Fruit fly (Drosophila melanogaster) whole organism, embryonic: ENCODE data around the gene CG32052.

ENCODE experiments used
- Abd-B ChIP-seq: fragments of 200-800 bp; sonication (Bioruptor generic); optimal IDR thresholded peaks from 2 replicates; lab custom pipeline; 2018; ENCODE audit warnings: missing biosample characterization, mild to moderate bottlenecking, missing genetic modification characterization, moderate library complexity
- Atf3 ChIP-seq: fragments of 200-800 bp; sonication (Bioruptor generic); optimal IDR thresholded peaks from 3 replicates; lab custom pipeline; 2016; ENCODE audit warnings: missing biosample characterization, missing genetic modification characterization
- Awh ChIP-seq: fragments of 200-800 bp; sonication (Bioruptor generic); IDR thresholded peaks from 2 replicates; pipeline ENCODE4, ENCODE4 v1.3.6; 2022; ENCODE audit warnings: missing biosample characterization, missing genetic modification characterization
- Bteb2 ChIP-seq: fragments of 200-800 bp; sonication (Bioruptor generic); optimal IDR thresholded peaks from 2 replicates; lab custom pipeline; 2016; ENCODE audit warnings: missing biosample characterization, missing genetic modification characterization
- C15 ChIP-seq: fragments of 200-800 bp; sonication (Bioruptor generic); IDR thresholded peaks from 3 replicates; pipeline ENCODE4 v1.3.6; 2022; ENCODE audit warnings: missing biosample characterization, missing genetic modification characterization
- CG12104 ChIP-seq: fragments of 200-800 bp; sonication (Bioruptor generic); optimal IDR thresholded peaks from 3 replicates; lab custom pipeline; 2016; ENCODE audit warnings: missing biosample characterization, missing genetic modification characterization
- CG13296 ChIP-seq: fragments of 200-800 bp; sonication (Bioruptor generic); optimal IDR thresholded peaks from 3 replicates; lab custom pipeline; 2018; ENCODE audit warnings: missing biosample characterization, mild to moderate bottlenecking, missing genetic modification characterization
- CG13624 ChIP-seq: fragments of 200-800 bp; sonication (Bioruptor generic); optimal IDR thresholded peaks from 2 replicates; lab custom pipeline; 2016; ENCODE audit warnings: missing biosample characterization, missing genetic modification characterization
- CG14667 ChIP-seq: fragments of 200-800 bp; sonication (Bioruptor generic); IDR thresholded peaks from 2 replicates; pipeline ENCODE4 v1.3.6; 2022; ENCODE audit warnings: missing biosample characterization, missing genetic modification characterization
- CG15269 ChIP-seq: fragments of 200-800 bp; sonication (Bioruptor generic); optimal IDR thresholded peaks from 2 replicates; lab custom pipeline; 2018; ENCODE audit warnings: missing biosample characterization, mild to moderate bottlenecking, missing genetic modification characterization, moderate library complexity
- CG15479 ChIP-seq: fragments of 200-800 bp; sonication (Bioruptor generic); optimal IDR thresholded peaks from 3 replicates; lab custom pipeline; 2019; ENCODE audit warnings: missing biosample characterization, mild to moderate bottlenecking, missing genetic modification characterization, moderate library complexity
- CG16863 ChIP-seq: fragments of 200-800 bp; sonication (Bioruptor generic); optimal IDR thresholded peaks from 3 replicates; lab custom pipeline; 2016; ENCODE audit warnings: missing biosample characterization, missing genetic modification characterization
- CG17359 ChIP-seq: fragments of 200-800 bp; sonication (Bioruptor generic); optimal IDR thresholded peaks from 3 replicates; lab custom pipeline; 2018; ENCODE audit warnings: missing biosample characterization, mild to moderate bottlenecking, missing genetic modification characterization, moderate library complexity
- CG17912 ChIP-seq: fragments of 200-800 bp; sonication (Bioruptor generic); optimal IDR thresholded peaks from 2 replicates; lab custom pipeline; 2018; ENCODE audit warnings: missing biosample characterization, mild to moderate bottlenecking, missing genetic modification characterization
- CG2116 ChIP-seq: fragments of 200-800 bp; sonication (Bioruptor generic); optimal IDR thresholded peaks from 3 replicates; lab custom pipeline; 2018; ENCODE audit warnings: missing biosample characterization, mild to moderate bottlenecking, missing genetic modification characterization
- CG30403 ChIP-seq: fragments of 200-800 bp; sonication (Bioruptor generic); optimal IDR thresholded peaks from 3 replicates; lab custom pipeline; 2016; ENCODE audit warnings: missing biosample characterization, missing genetic modification characterization
- CG33213 ChIP-seq: fragments of 200-800 bp; sonication (Bioruptor generic); optimal IDR thresholded peaks from 3 replicates; lab custom pipeline; 2016; ENCODE audit warnings: missing biosample characterization, missing genetic modification characterization
- CG7271 ChIP-seq: fragments of 200-800 bp; sonication (Bioruptor generic); optimal IDR thresholded peaks from 2 replicates; lab custom pipeline; 2018; ENCODE audit warnings: missing biosample characterization, mild to moderate bottlenecking, missing genetic modification characterization, moderate library complexity
- CG8290 ChIP-seq, 3 experiments: fragments of 200-800 bp; sonication (Bioruptor generic); optimal IDR thresholded peaks; 2 replicates each; lab custom pipeline; 2016 to 2019; ENCODE audit warnings: missing biosample characterization in 3 of 3, missing genetic modification characterization in 3 of 3, mild to moderate bottlenecking in 2 of 3, moderate library complexity in 1 of 3
- CoRest ChIP-seq: fragments of 200-800 bp; sonication (Bioruptor generic); optimal IDR thresholded peaks from 3 replicates; lab custom pipeline; 2018; ENCODE audit warnings: missing biosample characterization, mild to moderate bottlenecking, missing genetic modification characterization, moderate library complexity
- Dip2 ChIP-seq: fragments of 200-800 bp; sonication (Bioruptor generic); IDR thresholded peaks from 2 replicates; pipeline ENCODE4 v1.3.6; 2022; ENCODE audit warnings: missing biosample characterization, missing genetic modification characterization
- ERR ChIP-seq: fragments of 200-800 bp; sonication (Bioruptor generic); optimal IDR thresholded peaks from 2 replicates; lab custom pipeline; 2016; ENCODE audit warnings: missing biosample characterization, missing genetic modification characterization
- Fer1 ChIP-seq: fragments of 200-800 bp; sonication (Bioruptor generic); optimal IDR thresholded peaks from 2 replicates; lab custom pipeline; 2017; ENCODE audit warnings: missing biosample characterization, mild to moderate bottlenecking, missing genetic modification characterization
- HmgZ ChIP-seq: fragments of 200-800 bp; sonication (Bioruptor generic); optimal IDR thresholded peaks from 2 replicates; lab custom pipeline; 2018; ENCODE audit warnings: missing biosample characterization, mild to moderate bottlenecking, missing genetic modification characterization
- Hr3 ChIP-seq: fragments of 200-800 bp; sonication (Bioruptor generic); optimal IDR thresholded peaks from 3 replicates; lab custom pipeline; 2016; ENCODE audit warnings: missing biosample characterization, missing genetic modification characterization
- Lim3 ChIP-seq: fragments of 200-800 bp; sonication (Bioruptor generic); IDR thresholded peaks from 2 replicates; pipeline ENCODE4 v1.3.6; 2022; ENCODE audit warnings: missing biosample characterization, missing genetic modification characterization
- MTF-1 ChIP-seq: fragments of 200-800 bp; sonication (Bioruptor generic); optimal IDR thresholded peaks from 2 replicates; lab custom pipeline; 2018; ENCODE audit warnings: missing biosample characterization, mild to moderate bottlenecking, missing genetic modification characterization, borderline replicate concordance
- Meics ChIP-seq: fragments of 200-800 bp; sonication (Bioruptor generic); optimal IDR thresholded peaks from 2 replicates; lab custom pipeline; 2017; ENCODE audit warnings: missing biosample characterization, mild to moderate bottlenecking, missing genetic modification characterization
- Nf-YB ChIP-seq: fragments of 200-800 bp; sonication (Bioruptor generic); optimal IDR thresholded peaks from 3 replicates; lab custom pipeline; 2019; ENCODE audit warnings: missing biosample characterization, mild to moderate bottlenecking, missing genetic modification characterization, moderate library complexity
- YL-1 ChIP-seq: fragments of 200-800 bp; sonication (Bioruptor generic); optimal IDR thresholded peaks from 3 replicates; lab custom pipeline; 2017; ENCODE audit warnings: missing biosample characterization, mild to moderate bottlenecking, missing genetic modification characterization
- aop ChIP-seq: fragments of 200-800 bp; sonication (Bioruptor generic); IDR thresholded peaks from 2 replicates; pipeline ENCODE4 v1.3.6; 2022; ENCODE audit warnings: missing biosample characterization, missing genetic modification characterization
- ap ChIP-seq: fragments of 200-800 bp; sonication (Bioruptor generic); IDR thresholded peaks from 2 replicates; pipeline ENCODE4 v1.3.6; 2022; ENCODE audit warnings: missing biosample characterization, missing genetic modification characterization
- caup ChIP-seq: fragments of 200-800 bp; sonication (Bioruptor generic); optimal IDR thresholded peaks from 3 replicates; lab custom pipeline; 2017; ENCODE audit warnings: missing biosample characterization, mild to moderate bottlenecking, missing genetic modification characterization, moderate library complexity; ENCODE audit not compliant: severe bottlenecking
- chif ChIP-seq, 2 experiments: fragments of 200-800 bp; sonication (Bioruptor generic); optimal IDR thresholded peaks; 3 replicates each; lab custom pipeline; 2016; ENCODE audit warnings: missing biosample characterization in 2 of 2, missing genetic modification characterization in 2 of 2
- corto ChIP-seq: fragments of 200-800 bp; sonication (Bioruptor generic); optimal IDR thresholded peaks from 2 replicates; lab custom pipeline; 2016; ENCODE audit warnings: missing biosample characterization, mild to moderate bottlenecking, missing genetic modification characterization, moderate library complexity
- gem ChIP-seq: fragments of 200-800 bp; sonication (Bioruptor generic); optimal IDR thresholded peaks from 2 replicates; lab custom pipeline; 2019; ENCODE audit warnings: missing biosample characterization, mild to moderate bottlenecking, missing genetic modification characterization, moderate library complexity
- gfzf ChIP-seq: fragments of 200-800 bp; sonication (Bioruptor generic); optimal IDR thresholded peaks from 2 replicates; lab custom pipeline; 2016; ENCODE audit warnings: missing biosample characterization, mild to moderate bottlenecking, missing genetic modification characterization, moderate library complexity
- insv ChIP-seq, 2 experiments: fragments of 200-800 bp; sonication (Bioruptor generic); optimal IDR thresholded peaks; 3 replicates each; lab custom pipeline; 2016 to 2018; ENCODE audit warnings: missing biosample characterization in 2 of 2, missing genetic modification characterization in 2 of 2
- pros ChIP-seq: fragments of 200-800 bp; sonication (Bioruptor generic); optimal IDR thresholded peaks from 3 replicates; lab custom pipeline; 2019; ENCODE audit warnings: missing biosample characterization, mild to moderate bottlenecking, missing genetic modification characterization, moderate library complexity
- psq ChIP-seq: fragments of 200-800 bp; sonication (Bioruptor generic); optimal IDR thresholded peaks from 2 replicates; lab custom pipeline; 2017; ENCODE audit warnings: missing biosample characterization, missing genetic modification characterization
- repo ChIP-seq: fragments of 200-800 bp; sonication (Bioruptor generic); optimal IDR thresholded peaks from 2 replicates; lab custom pipeline; 2016; ENCODE audit warnings: missing biosample characterization, missing genetic modification characterization
- sens-2 ChIP-seq: fragments of 200-800 bp; sonication (Bioruptor generic); IDR thresholded peaks from 2 replicates; pipeline ENCODE4 v1.3.6; 2022; ENCODE audit warnings: missing biosample characterization, missing genetic modification characterization
- sima ChIP-seq: fragments of 200-800 bp; sonication (Bioruptor generic); optimal IDR thresholded peaks from 2 replicates; lab custom pipeline; 2016; ENCODE audit warnings: missing biosample characterization, missing genetic modification characterization
- slbo ChIP-seq: fragments of 200-800 bp; sonication (Bioruptor generic); IDR thresholded peaks from 2 replicates; pipeline ENCODE4 v1.3.6; 2022; ENCODE audit warnings: missing biosample characterization, missing genetic modification characterization
- toy ChIP-seq: fragments of 200-800 bp; sonication (Bioruptor generic); IDR thresholded peaks from 2 replicates; pipeline ENCODE4 v1.3.6; 2022; ENCODE audit warnings: missing biosample characterization, missing genetic modification characterization
- ttk ChIP-seq: fragments of 200-800 bp; sonication (Bioruptor generic); IDR thresholded peaks from 2 replicates; pipeline ENCODE4 v2.1.2; 2022; ENCODE audit warnings: missing biosample characterization, missing genetic modification characterization
- tup ChIP-seq: fragments of 200-800 bp; sonication (Bioruptor generic); optimal IDR thresholded peaks from 2 replicates; lab custom pipeline; 2016; ENCODE audit warnings: missing biosample characterization, mild to moderate bottlenecking, missing genetic modification characterization, moderate library complexity
- twi ChIP-seq: fragments of 200-800 bp; optimal IDR thresholded peaks from 2 replicates; lab custom pipeline; 2019; ENCODE audit warnings: missing biosample characterization, mild to moderate bottlenecking, missing genetic modification characterization, moderate library complexity
- tx ChIP-seq: fragments of 200-800 bp; sonication (Bioruptor generic); optimal IDR thresholded peaks from 2 replicates; lab custom pipeline; 2016; ENCODE audit warnings: missing biosample characterization, missing genetic modification characterization

The CG32052 gene

DNA sequence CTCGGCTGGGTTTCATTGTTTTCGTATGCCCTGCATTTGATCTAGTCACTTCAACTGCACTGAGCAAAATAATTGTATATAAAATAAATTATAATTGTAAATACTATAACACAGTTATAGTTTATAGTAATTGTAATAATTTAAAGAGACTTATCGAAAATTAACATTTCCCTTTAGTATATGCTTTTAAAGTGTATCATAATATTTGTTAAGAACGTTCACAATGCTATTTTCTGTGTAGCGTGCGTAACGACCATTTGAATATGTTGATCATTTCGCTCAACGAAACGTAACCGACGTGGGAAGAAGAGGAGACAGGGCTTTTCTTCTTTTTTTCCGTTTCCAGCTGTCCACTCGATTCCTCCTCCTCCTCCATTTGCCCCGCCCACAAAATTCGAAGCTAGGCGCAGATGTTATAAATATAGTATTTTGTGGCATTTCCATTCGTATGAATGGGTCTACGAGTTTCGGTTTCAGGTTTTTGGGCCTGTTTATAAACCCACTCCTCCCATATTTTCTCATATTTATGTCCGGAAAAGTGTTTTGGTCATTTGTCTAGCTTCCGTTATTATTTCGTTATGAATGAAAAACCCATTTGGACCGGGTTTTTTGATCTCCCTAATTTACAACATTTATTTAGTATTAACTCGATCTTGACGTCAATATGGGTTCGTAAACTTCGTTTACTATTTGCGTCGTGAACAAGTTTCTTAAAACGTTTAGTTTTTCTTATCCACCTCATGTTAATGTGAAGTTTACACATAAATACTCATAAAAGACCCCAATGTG, 69.8 kb downstream of the CG32052 start (continued):
- peak; percentile 19 for TF ChIP-seq MTF-1
- no peak for TF ChIP-seq CG13624
- TF ChIP-seq CG7271 (tag; lab: Kevin White, UChicago) = peak; percentile 86
- TF ChIP-seq Nf-YB (GFP tag; lab: Kevin White, UChicago) = peak; percentile 62
- TF ChIP-seq CG15479 = no peak
- peak; percentile 46 for TF ChIP-seq CG8290 (GFP tag; optimal IDR thresholded peaks at IDR 0.05; lab: Kevin White, UChicago)
- TF ChIP-seq CG8290 (tag; optimal IDR thresholded peaks at IDR 0.05; lab: Kevin White, UChicago) = no peak
- no peak for TF ChIP-seq HmgZ (tag; lab: Kevin White, UChicago)
- TF ChIP-seq sens-2 (GFP tag; lab: Robert Waterston, UW) = peak; percentile 69; the same call in 1 of the 2 replicates
- TF ChIP-seq CG13296 (GFP tag; lab: Kevin White, UChicago) = peak; percentile 45
- TF ChIP-seq Awh (GFP tag; lab: Robert Waterston, UW) = peak; percentile 88
- TF ChIP-seq slbo (GFP tag; lab: Robert Waterston, UW) = peak; percentile 69
- peak; percentile 76 for TF ChIP-seq ap
- TF ChIP-seq CG15269 (tag; lab: Kevin White, UChicago) = peak; percentile 80
- peak; percentile 12 for TF ChIP-seq tup (GFP tag; lab: Kevin White, UChicago)
- TF ChIP-seq insv (GFP tag; optimal IDR thresholded peaks at IDR 0.05; lab: Kevin White, UChicago) = no peak
- TF ChIP-seq ERR (GFP tag; lab: Kevin White, UChicago) = no peak
- no peak for TF ChIP-seq CG16863
- no peak for TF ChIP-seq Dip2 (GFP tag; lab: Robert Waterston, UW)
- peak; percentile 19 for TF ChIP-seq Bteb2
- no peak for TF ChIP-seq repo (GFP tag; lab: Kevin White, UChicago)
- TF ChIP-seq corto (GFP tag; lab: Kevin White, UChicago) = no peak
- TF ChIP-seq Atf3 (GFP tag; lab: Kevin White, UChicago) = no peak
- TF ChIP-seq tx (GFP tag; lab: Kevin White, UChicago) = no peak
- peak; percentile 78 for TF ChIP-seq Abd-B (GFP tag; lab: Kevin White, UChicago)
- peak; percentile 71 for TF ChIP-seq Hr3
- no peak for TF ChIP-seq CG33213 (GFP tag; lab: Kevin White, UChicago)
- 0 out of 2 replicates have a peak, but pooled peaks have one; percentile 42 for TF ChIP-seq Lim3
- TF ChIP-seq aop (GFP tag; lab: Robert Waterston, UW) = no peak
- peak; percentile 69 for TF ChIP-seq Meics (GFP tag; lab: Kevin White, UChicago)
- TF ChIP-seq pros (GFP tag; lab: Kevin White, UChicago) = no peak
- peak; percentile 91 for TF ChIP-seq CG17359 (tag; lab: Kevin White, UChicago)
- TF ChIP-seq toy (GFP tag; lab: Robert Waterston, UW) = no peak
- peak; percentile 16 for TF ChIP-seq CG12104 (GFP tag; lab: Kevin White, UChicago)
- TF ChIP-seq sima (GFP tag; lab: Kevin White, UChicago) = no peak
- TF ChIP-seq Fer1 (GFP tag; lab: Kevin White, UChicago) = peak; percentile 61
- TF ChIP-seq twi (tag; lab: Kevin White, UChicago) = no peak
- TF ChIP-seq CG14667 (GFP tag; lab: Robert Waterston, UW) = peak; percentile 72
- peak; percentile 24 to 54 for TF ChIP-seq chif (GFP tag; optimal IDR thresholded peaks at IDR 0.05; lab: Kevin White, UChicago)
- TF ChIP-seq CG2116 (GFP tag; lab: Kevin White, UChicago) = no peak
- peak; percentile 88 for TF ChIP-seq CoRest (tag; lab: Kevin White, UChicago)
- TF ChIP-seq ttk (GFP tag; lab: Robert Waterston, UW) = peak; percentile 85
- TF ChIP-seq YL-1 (GFP tag; lab: Kevin White, UChicago) = no peak
- peak; percentile 70 for TF ChIP-seq psq
- peak; percentile 74 for TF ChIP-seq caup (GFP tag; lab: Kevin White, UChicago)
- no peak for TF ChIP-seq C15
- no peak for TF ChIP-seq gfzf (GFP tag; lab: Kevin White, UChicago)
- peak; percentile 61 for TF ChIP-seq CG30403 (GFP tag; lab: Kevin White, UChicago)
- peak; percentile 94 for TF ChIP-seq gem (tag; lab: Kevin White, UChicago)
- peak; percentile 14 for TF ChIP-seq CG17912
